Fruit fly (Drosophila melanogaster) whole organism, pupa: ENCODE data around the gene Ir68a.

Experiments used
- CG10348 ChIP-seq: fragments of 200-800 bp; sonication (Bioruptor generic); IDR thresholded peaks from 2 replicates; pipeline ENCODE4 v1.3.6; 2022; ENCODE audit warnings: missing biosample characterization, missing genetic modification characterization
- CG12605 ChIP-seq: fragments of 200-800 bp; sonication (Bioruptor generic); IDR thresholded peaks from 2 replicates; pipeline ENCODE4 v1.3.6; 2022; ENCODE audit warnings: missing biosample characterization, missing genetic modification characterization
- CG13204 ChIP-seq: fragments of 200-800 bp; sonication (Bioruptor generic); optimal IDR thresholded peaks from 2 replicates; lab custom pipeline; 2018; ENCODE audit warnings: missing biosample characterization, mild to moderate bottlenecking, missing genetic modification characterization, moderate library complexity
- CG14655 ChIP-seq: fragments of 200-800 bp; sonication (Bioruptor generic); optimal IDR thresholded peaks from 3 replicates; lab custom pipeline; 2017; ENCODE audit warnings: mild to moderate bottlenecking, missing biosample characterization, missing genetic modification reagents, missing genetic modification characterization
- CG15710 ChIP-seq: fragments of 200-800 bp; sonication (Bioruptor generic); optimal IDR thresholded peaks from 2 replicates; lab custom pipeline; 2018; ENCODE audit warnings: missing biosample characterization, mild to moderate bottlenecking, missing genetic modification characterization, moderate library complexity
- CG17806 ChIP-seq: fragments of 200-800 bp; sonication (Bioruptor generic); optimal IDR thresholded peaks from 2 replicates; lab custom pipeline; 2018; ENCODE audit warnings: missing biosample characterization, mild to moderate bottlenecking, missing genetic modification characterization, moderate library complexity
- CG32121 ChIP-seq: fragments of 200-800 bp; sonication (Bioruptor generic); IDR thresholded peaks from 2 replicates; pipeline ENCODE4 v1.3.6; 2022; ENCODE audit warnings: missing biosample characterization, missing genetic modification characterization
- CG34367 ChIP-seq: fragments of 200-800 bp; sonication (Bioruptor generic); optimal IDR thresholded peaks from 2 replicates; lab custom pipeline; 2018; ENCODE audit warnings: missing biosample characterization, mild to moderate bottlenecking, missing genetic modification characterization
- CG4496 ChIP-seq: fragments of 200-800 bp; sonication (Bioruptor generic); IDR thresholded peaks from 3 replicates; pipeline ENCODE4 v1.3.6; 2022; ENCODE audit warnings: missing biosample characterization, missing genetic modification characterization
- CG8159 ChIP-seq: fragments of 200-800 bp; sonication (Bioruptor generic); optimal IDR thresholded peaks from 3 replicates; lab custom pipeline; 2018; ENCODE audit warnings: missing biosample characterization, mild to moderate bottlenecking, missing genetic modification characterization, moderate library complexity
- CG8301 ChIP-seq: fragments of 200-800 bp; sonication (Bioruptor generic); optimal IDR thresholded peaks from 2 replicates; lab custom pipeline; 2018; ENCODE audit warnings: missing biosample characterization, mild to moderate bottlenecking, missing genetic modification characterization
- CG9948 ChIP-seq: fragments of 200-800 bp; sonication (Bioruptor generic); optimal IDR thresholded peaks from 2 replicates; lab custom pipeline; 2018; ENCODE audit warnings: missing biosample characterization, mild to moderate bottlenecking, missing genetic modification characterization, moderate library complexity
- D1 ChIP-seq: fragments of 200-800 bp; sonication (Bioruptor generic); optimal IDR thresholded peaks from 2 replicates; lab custom pipeline; 2018; ENCODE audit warnings: missing biosample characterization, mild to moderate bottlenecking, missing genetic modification characterization, moderate library complexity
- EcR ChIP-seq: fragments of 200-800 bp; sonication (Bioruptor generic); optimal IDR thresholded peaks from 3 replicates; lab custom pipeline; 2019; ENCODE audit warnings: missing biosample characterization, missing genetic modification characterization, mild to moderate bottlenecking, moderate library complexity, missing genetic modification reagents
- Ets98B ChIP-seq: fragments of 200-800 bp; sonication (Bioruptor generic); IDR thresholded peaks from 2 replicates; pipeline ENCODE4 v1.3.6; 2022; ENCODE audit warnings: missing biosample characterization, missing genetic modification characterization
- Pif1A ChIP-seq: fragments of 200-800 bp; sonication (Bioruptor generic); optimal IDR thresholded peaks from 3 replicates; lab custom pipeline; 2016; ENCODE audit warnings: missing biosample characterization, missing genetic modification characterization
- Pif1B ChIP-seq: fragments of 200-800 bp; sonication (Bioruptor generic); optimal IDR thresholded peaks from 3 replicates; lab custom pipeline; 2016; ENCODE audit warnings: missing biosample characterization, missing genetic modification characterization
- Snoo ChIP-seq: fragments of 200-800 bp; sonication (Bioruptor generic); optimal IDR thresholded peaks from 3 replicates; lab custom pipeline; 2017; ENCODE audit warnings: missing biosample characterization, mild to moderate bottlenecking, missing genetic modification characterization, inconsistent platforms
- fd96Ca ChIP-seq: fragments of 200-800 bp; sonication (Bioruptor generic); IDR thresholded peaks from 3 replicates; pipeline ENCODE4 v1.3.6; 2022; ENCODE audit warnings: missing biosample characterization, missing genetic modification characterization
- gl ChIP-seq: fragments of 200-800 bp; sonication (Bioruptor generic); optimal IDR thresholded peaks from 2 replicates; lab custom pipeline; 2018; ENCODE audit warnings: missing biosample characterization, mild to moderate bottlenecking, missing genetic modification characterization
- rn ChIP-seq: fragments of 200-800 bp; sonication (Bioruptor generic); IDR thresholded peaks from 2 replicates; pipeline ENCODE4 v1.3.6; 2022; ENCODE audit warnings: missing biosample characterization, missing genetic modification characterization

The Ir68a gene

dm6 chr3L:11260275-11260734 is 24.3 kb upstream of the Ir68a start:
- peak; percentile 45 for TF ChIP-seq CG8301 (tag; lab: Kevin White, UChicago)
- peak; percentile 12 for TF ChIP-seq CG15710 (tag; lab: Kevin White, UChicago)
- no peak for TF ChIP-seq EcR (GFP tag; lab: Kevin White, UChicago)
- peak; percentile 12 for TF ChIP-seq CG8159
- peak; percentile 39; the same call in 1 of the 3 replicates for TF ChIP-seq fd96Ca (GFP tag; lab: Robert Waterston, UW)
- peak; percentile 5 for TF ChIP-seq Pif1B
- TF ChIP-seq CG32121 (GFP tag; lab: Robert Waterston, UW), result 0 out of 2 replicates have a peak, but pooled peaks have one; percentile 9
- TF ChIP-seq D1, result no peak
- no peak for TF ChIP-seq CG12605 (GFP tag; lab: Robert Waterston, UW)
- peak; percentile 17 for TF ChIP-seq CG9948 (tag; lab: Kevin White, UChicago)
- no peak for TF ChIP-seq rn (GFP tag; lab: Robert Waterston, UW)
- TF ChIP-seq Pif1A, result peak; percentile 23
- 0 out of 3 replicates have a peak, but pooled peaks have one; percentile 65 for TF ChIP-seq CG4496 (GFP tag; lab: Robert Waterston, UW)
- TF ChIP-seq Snoo, result no peak
- TF ChIP-seq CG13204 (GFP tag; lab: Kevin White, UChicago), result no peak
- peak; percentile 24 for TF ChIP-seq CG17806
- TF ChIP-seq Ets98B, result no peak
- TF ChIP-seq CG14655 (GFP tag; lab: Kevin White, UChicago), result peak; percentile 58

- TF ChIP-seq Ets98B, result no peak
- no peak for TF ChIP-seq Pif1A
- no peak for TF ChIP-seq CG10348 (GFP tag; lab: Robert Waterston, UW)
- no peak for TF ChIP-seq EcR (GFP tag; lab: Kevin White, UChicago)
- TF ChIP-seq CG34367, result no peak
- no peak for TF ChIP-seq D1
- no peak for TF ChIP-seq CG13204 (GFP tag; lab: Kevin White, UChicago)
- TF ChIP-seq CG8159, result no peak
- TF ChIP-seq CG12605 (GFP tag; lab: Robert Waterston, UW), result no peak
- no peak for TF ChIP-seq fd96Ca (GFP tag; lab: Robert Waterston, UW)
- TF ChIP-seq rn (GFP tag; lab: Robert Waterston, UW), result no peak
- TF ChIP-seq CG4496 (GFP tag; lab: Robert Waterston, UW), result no peak
- TF ChIP-seq CG15710 (tag; lab: Kevin White, UChicago), result no peak
- TF ChIP-seq CG8301 (tag; lab: Kevin White, UChicago), result no peak
- no peak for TF ChIP-seq CG9948 (tag; lab: Kevin White, UChicago)
- TF ChIP-seq CG14655 (GFP tag; lab: Kevin White, UChicago), result no peak
- no peak for TF ChIP-seq CG17806
- no peak for TF ChIP-seq gl (tag; lab: Kevin White, UChicago)
- TF ChIP-seq Snoo, result no peak
- TF ChIP-seq Pif1B, result no peak
Observed at dm6 chr3L:11259759-11260158, 23.7 kb upstream of the Ir68a start.

DNA sequence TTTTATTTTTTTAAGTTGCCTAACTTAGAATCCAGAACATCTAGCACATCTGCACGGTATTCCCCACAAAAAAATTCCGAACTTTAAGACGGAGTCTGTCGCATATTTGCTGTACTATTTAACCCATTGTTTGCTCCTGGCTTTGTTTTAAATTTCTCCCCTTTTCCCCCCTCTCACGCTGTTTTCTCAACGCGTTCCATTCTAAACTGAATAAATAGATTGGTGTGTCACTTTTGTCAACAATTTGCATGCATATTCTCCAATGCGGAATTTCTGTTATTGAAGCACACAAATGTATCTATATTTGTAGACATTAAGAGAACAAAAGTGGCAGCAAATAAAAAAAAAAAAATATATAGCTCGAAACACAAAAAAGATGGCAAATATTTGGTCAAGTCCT is 22.4 kb upstream of the Ir68a start:
- no peak for TF ChIP-seq CG17806
- no peak for TF ChIP-seq CG4496 (GFP tag; lab: Robert Waterston, UW)
- no peak for TF ChIP-seq CG32121 (GFP tag; lab: Robert Waterston, UW)
- TF ChIP-seq Ets98B, result no peak
- no peak for TF ChIP-seq CG15710 (tag; lab: Kevin White, UChicago)
- no peak for TF ChIP-seq CG9948 (tag; lab: Kevin White, UChicago)
- no peak for TF ChIP-seq rn (GFP tag; lab: Robert Waterston, UW)
- no peak for TF ChIP-seq CG34367
- TF ChIP-seq CG8301 (tag; lab: Kevin White, UChicago), result no peak
- no peak for TF ChIP-seq D1
- no peak for TF ChIP-seq Pif1B
- no peak for TF ChIP-seq gl (tag; lab: Kevin White, UChicago)
- TF ChIP-seq Snoo, result no peak
- TF ChIP-seq CG8159, result no peak
- TF ChIP-seq CG12605 (GFP tag; lab: Robert Waterston, UW), result no peak
- TF ChIP-seq CG14655 (GFP tag; lab: Kevin White, UChicago), result no peak
- TF ChIP-seq CG13204 (GFP tag; lab: Kevin White, UChicago), result no peak

- peak; percentile 37 for TF ChIP-seq gl (tag; lab: Kevin White, UChicago)
- peak; percentile 70 for TF ChIP-seq CG32121 (GFP tag; lab: Robert Waterston, UW)
- 0 out of 2 replicates have a peak, but pooled peaks have one; percentile 39 for TF ChIP-seq CG10348 (GFP tag; lab: Robert Waterston, UW)
- TF ChIP-seq Ets98B, result peak; percentile 84
- TF ChIP-seq Snoo, result peak; percentile 77
- TF ChIP-seq CG9948 (tag; lab: Kevin White, UChicago), result peak; percentile 79
- TF ChIP-seq CG13204 (GFP tag; lab: Kevin White, UChicago), result peak; percentile 65
- peak; percentile 57 for TF ChIP-seq Pif1B
- TF ChIP-seq CG34367, result peak; percentile 70
- TF ChIP-seq CG12605 (GFP tag; lab: Robert Waterston, UW), result no peak
- TF ChIP-seq CG15710 (tag; lab: Kevin White, UChicago), result peak; percentile 86
- TF ChIP-seq EcR (GFP tag; lab: Kevin White, UChicago), result peak; percentile 42
- TF ChIP-seq D1, result peak; percentile 44
- TF ChIP-seq rn (GFP tag; lab: Robert Waterston, UW), result peak; percentile 73
- peak; percentile 61; the same call in 2 of the 3 replicates for TF ChIP-seq CG4496 (GFP tag; lab: Robert Waterston, UW)
- peak; percentile 92 for TF ChIP-seq CG8159
- peak; percentile 82 for TF ChIP-seq CG8301 (tag; lab: Kevin White, UChicago)
- TF ChIP-seq Pif1A, result peak; percentile 61
- peak; percentile 74 for TF ChIP-seq CG17806
- peak; percentile 93 for TF ChIP-seq CG14655 (GFP tag; lab: Kevin White, UChicago)
- TF ChIP-seq fd96Ca (GFP tag; lab: Robert Waterston, UW), result peak; percentile 85
Observed at dm6 chr3L:11256147-11256971, 20.3 kb upstream of the Ir68a start.
